Fruit fly (Drosophila melanogaster) whole organism, pupa: ENCODE measurements around the gene LysX.

Source experiments
- CG17806 ChIP-seq: fragments of 200-800 bp; sonication (Bioruptor generic); optimal IDR thresholded peaks from 2 replicates; lab custom pipeline; 2018; ENCODE audit warnings: missing biosample characterization, mild to moderate bottlenecking, missing genetic modification characterization, moderate library complexity
- EcR ChIP-seq: fragments of 200-800 bp; sonication (Bioruptor generic); optimal IDR thresholded peaks from 3 replicates; lab custom pipeline; 2019; ENCODE audit warnings: missing biosample characterization, missing genetic modification characterization, mild to moderate bottlenecking, moderate library complexity, missing genetic modification reagents
- Ets98B ChIP-seq: fragments of 200-800 bp; sonication (Bioruptor generic); IDR thresholded peaks from 2 replicates; pipeline ENCODE4 v1.3.6; 2022; ENCODE audit warnings: missing biosample characterization, missing genetic modification characterization
- Pif1B ChIP-seq: fragments of 200-800 bp; sonication (Bioruptor generic); optimal IDR thresholded peaks from 3 replicates; lab custom pipeline; 2016; ENCODE audit warnings: missing biosample characterization, missing genetic modification characterization
- Snoo ChIP-seq: fragments of 200-800 bp; sonication (Bioruptor generic); optimal IDR thresholded peaks from 3 replicates; lab custom pipeline; 2017; ENCODE audit warnings: missing biosample characterization, mild to moderate bottlenecking, missing genetic modification characterization, inconsistent platforms
- fd96Ca ChIP-seq: fragments of 200-800 bp; sonication (Bioruptor generic); IDR thresholded peaks from 3 replicates; pipeline ENCODE4 v1.3.6; 2022; ENCODE audit warnings: missing biosample characterization, missing genetic modification characterization

DNA sequence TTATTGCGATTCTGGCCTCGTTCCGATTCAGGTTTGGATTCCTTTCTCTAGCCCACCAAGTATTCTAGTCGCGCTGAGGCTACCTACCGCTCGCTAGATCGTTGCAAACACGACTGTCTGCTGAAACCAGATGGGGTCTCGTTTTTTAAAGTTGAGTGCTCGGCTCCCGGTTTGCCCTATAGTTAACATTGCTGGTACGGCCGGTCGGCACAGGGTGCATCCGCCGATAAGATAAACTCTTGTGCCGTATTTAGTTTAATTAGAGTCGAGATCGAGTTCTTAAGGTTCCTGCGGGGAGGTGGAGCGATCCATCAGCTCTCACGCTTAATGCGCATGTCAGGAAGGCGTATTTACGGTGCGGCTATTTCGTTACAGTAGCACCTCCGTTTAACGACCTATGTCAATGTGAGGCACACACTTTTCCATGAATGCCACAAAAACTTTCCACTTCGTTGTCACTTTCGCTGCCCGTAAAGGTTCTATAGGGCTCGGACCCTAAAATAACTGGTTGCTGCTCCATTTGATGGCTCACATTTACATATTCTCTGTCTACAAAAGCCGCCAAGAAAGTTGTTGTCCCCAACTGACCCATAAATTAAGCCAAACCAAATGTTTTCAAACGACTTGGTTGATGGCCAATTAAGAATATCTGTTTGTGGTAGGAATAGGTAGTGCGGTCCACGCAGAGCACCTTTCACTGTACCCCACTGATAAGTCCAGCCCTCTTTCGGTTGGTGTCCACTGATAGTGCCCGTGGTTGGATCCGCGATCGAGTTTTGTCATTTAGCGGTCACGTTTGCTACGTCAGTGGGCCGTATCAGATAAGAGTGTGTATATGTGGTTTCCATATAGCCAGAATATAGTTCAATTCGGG, 9.8 kb upstream of the LysX start, which contains the start of gene CG9119:
- no peak for TF ChIP-seq Ets98B (GFP tag; lab: Robert Waterston, UW)
- TF ChIP-seq EcR: peak; percentile 82
- TF ChIP-seq CG17806 (tag; lab: Kevin White, UChicago): peak; percentile 8
- peak; percentile 38; the same call in 1 of the 3 replicates for TF ChIP-seq fd96Ca (GFP tag; lab: Robert Waterston, UW)
- TF ChIP-seq Pif1B (GFP tag; lab: Kevin White, UChicago): no peak
- TF ChIP-seq Snoo (tag; lab: Kevin White, UChicago): no peak
